Fruit fly (Drosophila melanogaster) whole organism, adult: ENCODE measurements around the gene snRNP-U1-70K.

Source experiments
- CG12768 ChIP-seq: fragments of 200-800 bp; sonication (Bioruptor generic); optimal IDR thresholded peaks from 2 replicates; lab custom pipeline; 2017; ENCODE audit warnings: missing biosample characterization, missing genetic modification characterization, mild to moderate bottlenecking, moderate library complexity, missing genetic modification reagents
- CG1620 ChIP-seq: fragments of 200-800 bp; sonication (Bioruptor generic); optimal IDR thresholded peaks from 2 replicates; lab custom pipeline; 2016; ENCODE audit warnings: missing biosample characterization, missing genetic modification characterization
- CG33017 ChIP-seq: fragments of 200-800 bp; sonication (Bioruptor generic); optimal IDR thresholded peaks from 2 replicates; lab custom pipeline; 2018; ENCODE audit warnings: missing biosample characterization, mild to moderate bottlenecking, missing genetic modification characterization, moderate library complexity
- CG5204 ChIP-seq: fragments of 200-800 bp; sonication (Bioruptor generic); optimal IDR thresholded peaks from 2 replicates; lab custom pipeline; 2016; ENCODE audit warnings: missing biosample characterization, missing genetic modification characterization
- Clk ChIP-seq: fragments of 200-800 bp; sonication (Bioruptor generic); optimal IDR thresholded peaks from 2 replicates; lab custom pipeline; 2017; ENCODE audit warnings: missing biosample characterization, missing genetic modification characterization
- Crg-1 ChIP-seq: fragments of 200-800 bp; sonication (Bioruptor generic); optimal IDR thresholded peaks from 2 replicates; lab custom pipeline; 2016; ENCODE audit warnings: missing biosample characterization, missing genetic modification characterization
- Hr96 ChIP-seq: fragments of 200-800 bp; sonication (Bioruptor generic); optimal IDR thresholded peaks from 2 replicates; lab custom pipeline; 2016; ENCODE audit warnings: missing biosample characterization, missing genetic modification characterization
- Mnt ChIP-seq: fragments of 200-800 bp; sonication (Bioruptor generic); optimal IDR thresholded peaks from 2 replicates; lab custom pipeline; 2016; ENCODE audit warnings: missing biosample characterization, mild to moderate bottlenecking, missing genetic modification characterization
- bab1 ChIP-seq: fragments of 200-800 bp; sonication (Bioruptor generic); optimal IDR thresholded peaks from 3 replicates; lab custom pipeline; 2019; ENCODE audit warnings: missing biosample characterization, mild to moderate bottlenecking, missing genetic modification characterization, moderate library complexity
- cic ChIP-seq: fragments of 200-800 bp; sonication (Bioruptor generic); optimal IDR thresholded peaks from 2 replicates; lab custom pipeline; 2017; ENCODE audit warnings: missing biosample characterization, mild to moderate bottlenecking, missing genetic modification characterization, moderate library complexity
- kay ChIP-seq: fragments of 200-800 bp; sonication (Bioruptor generic); peaks from one replicate; lab custom pipeline; 2016; ENCODE audit warnings: missing biosample characterization, missing genetic modification characterization, borderline replicate concordance
- ovo ChIP-seq: fragments of 200-800 bp; sonication (Bioruptor generic); optimal IDR thresholded peaks from 2 replicates; lab custom pipeline; 2016; ENCODE audit warnings: missing biosample characterization, missing genetic modification characterization
- tj ChIP-seq: fragments of 200-800 bp; sonication (Bioruptor generic); optimal IDR thresholded peaks from 3 replicates; lab custom pipeline; 2017; ENCODE audit warnings: missing biosample characterization, mild to moderate bottlenecking, missing genetic modification characterization, moderate library complexity
- toe ChIP-seq: fragments of 200-800 bp; sonication (Bioruptor generic); optimal IDR thresholded peaks from 2 replicates; lab custom pipeline; 2016; ENCODE audit warnings: missing biosample characterization, missing genetic modification characterization

- no peak for TF ChIP-seq tj (GFP tag; lab: Kevin White, UChicago)
- TF ChIP-seq cic = no peak
- TF ChIP-seq CG33017 (tag; lab: Kevin White, UChicago) = no peak
- TF ChIP-seq Hr96 (GFP tag; lab: Kevin White, UChicago) = no peak
- TF ChIP-seq CG5204 (GFP tag; lab: Kevin White, UChicago) = no peak
- TF ChIP-seq toe = no peak
- no peak for TF ChIP-seq CG12768
- TF ChIP-seq Clk = no peak
- TF ChIP-seq kay (GFP tag; lab: Kevin White, UChicago) = no peak
- TF ChIP-seq bab1 (GFP tag; lab: Kevin White, UChicago) = no peak
- no peak for TF ChIP-seq CG1620 (GFP tag; lab: Kevin White, UChicago)
- TF ChIP-seq ovo (GFP tag; lab: Kevin White, UChicago) = no peak
- no peak for TF ChIP-seq Mnt (GFP tag; lab: Kevin White, UChicago)
- TF ChIP-seq Crg-1 (GFP tag; lab: Kevin White, UChicago) = no peak
Observed at dm6 chr2L:6925114-6925513, 46.4 kb downstream of the snRNP-U1-70K start.
